Fruit fly (Drosophila melanogaster) whole organism, wandering third instar larva: ENCODE data around the gene robl62A.
A peak's percentile ranks its signal among the peaks of the same experiment; 100 is the strongest.

Source experiments
- CG9705 ChIP-seq: fragments of 200-800 bp; sonication (Bioruptor generic); optimal IDR thresholded peaks from 2 replicates; lab custom pipeline; 2018; ENCODE audit warnings: missing biosample characterization, mild to moderate bottlenecking, missing genetic modification characterization
- CrebA ChIP-seq: fragments of 200-800 bp; sonication (Bioruptor generic); optimal IDR thresholded peaks from 2 replicates; lab custom pipeline; 2016; ENCODE audit warnings: missing biosample characterization, mild to moderate bottlenecking, missing genetic modification characterization, borderline replicate concordance
- Dfd ChIP-seq: fragments of >200 bp; optimal IDR thresholded peaks from 2 replicates; lab custom pipeline; 2017; ENCODE audit warnings: missing biosample characterization, missing genetic modification characterization
- Dif ChIP-seq: fragments of 200-275, 200-300 bp; sonication (Bioruptor generic); optimal IDR thresholded peaks from 2 replicates; lab custom pipeline; 2018; ENCODE audit warnings: missing biosample characterization, missing genetic modification characterization; ENCODE audit not compliant: partially characterized antibody
- GATAd ChIP-seq: sonication (Bioruptor generic); optimal IDR thresholded peaks from 2 replicates; lab custom pipeline; 2016; ENCODE audit warnings: missing biosample characterization, missing genetic modification characterization
- HLH106 ChIP-seq: fragments of 200-800 bp; optimal IDR thresholded peaks from 3 replicates; lab custom pipeline; 2019; ENCODE audit warnings: missing biosample characterization, mild to moderate bottlenecking, missing genetic modification characterization, moderate library complexity
- Hnf4 ChIP-seq: fragments of 200-800 bp; sonication (Bioruptor generic); optimal IDR thresholded peaks from 2 replicates; lab custom pipeline; 2016; ENCODE audit warnings: missing biosample characterization, mild to moderate bottlenecking, missing genetic modification characterization
- Hr83 ChIP-seq: fragments of 200-300 bp; sonication (Bioruptor generic); optimal IDR thresholded peaks from 2 replicates; lab custom pipeline; 2016; ENCODE audit warnings: missing biosample characterization, mild to moderate bottlenecking, missing genetic modification characterization, moderate library complexity; ENCODE audit not compliant: poor library complexity, severe bottlenecking
- Jra ChIP-seq: sonication (Bioruptor generic); optimal IDR thresholded peaks from 2 replicates; lab custom pipeline; 2016; ENCODE audit warnings: missing biosample characterization, missing genetic modification characterization
- Mio ChIP-seq: sonication (Bioruptor generic); optimal IDR thresholded peaks from 2 replicates; lab custom pipeline; 2016; ENCODE audit warnings: missing biosample characterization, missing genetic modification characterization
- Myc ChIP-seq: fragments of >200 bp; optimal IDR thresholded peaks from 2 replicates; lab custom pipeline; 2017
- N ChIP-seq: fragments of >200 bp; optimal IDR thresholded peaks from 2 replicates; lab custom pipeline; 2018; ENCODE audit warnings: missing biosample characterization, missing external identifiers, missing genetic modification characterization
- Rel ChIP-seq, 2 experiments: fragments of 200-800 bp; sonication (Bioruptor generic) in 1 of 2; optimal IDR thresholded peaks; 2 replicates in 1 of 2; 3 replicates in 1 of 2; lab custom pipeline; 2016 to 2019; ENCODE audit warnings: mild to moderate bottlenecking in 2 of 2, missing biosample characterization in 2 of 2, missing genetic modification characterization in 2 of 2, moderate library complexity in 1 of 2
- Sp1 ChIP-seq: fragments of 200-800 bp; sonication (Bioruptor generic); optimal IDR thresholded peaks from 3 replicates; lab custom pipeline; 2019; ENCODE audit warnings: missing biosample characterization, mild to moderate bottlenecking, missing genetic modification characterization, moderate library complexity
- Vsx2 ChIP-seq: fragments of 200-300, 225-300 bp; sonication (Bioruptor generic); optimal IDR thresholded peaks from 2 replicates; lab custom pipeline; 2018; ENCODE audit warnings: missing biosample characterization, missing genetic modification characterization; ENCODE audit not compliant: partially characterized antibody
- br ChIP-seq: fragments of 200-800 bp; sonication (Bioruptor generic); optimal IDR thresholded peaks from 2 replicates; lab custom pipeline; 2016; ENCODE audit warnings: missing biosample characterization, missing genetic modification characterization
- brk ChIP-seq: fragments of 200-800 bp; sonication (Bioruptor generic); optimal IDR thresholded peaks from 2 replicates; lab custom pipeline; 2016; ENCODE audit warnings: missing biosample characterization, mild to moderate bottlenecking, missing genetic modification characterization
- dsf ChIP-seq: sonication (Bioruptor generic); optimal IDR thresholded peaks from 2 replicates; lab custom pipeline; 2016; ENCODE audit warnings: missing biosample characterization, missing genetic modification characterization, borderline replicate concordance
- foxo ChIP-seq, 2 experiments: fragments of 200-800 bp; sonication (Bioruptor generic); optimal IDR thresholded peaks; 2 replicates in 1 of 2; 3 replicates in 1 of 2; lab custom pipeline; 2016 to 2017; ENCODE audit warnings: missing biosample characterization in 2 of 2, missing genetic modification characterization in 2 of 2
- fru ChIP-seq: fragments of 200-800 bp; sonication (Bioruptor generic); optimal IDR thresholded peaks from 3 replicates; lab custom pipeline; 2016; ENCODE audit warnings: missing biosample characterization, mild to moderate bottlenecking, missing genetic modification characterization
- h ChIP-seq: fragments of 200-800 bp; sonication (Bioruptor generic); optimal IDR thresholded peaks from 3 replicates; lab custom pipeline; 2016; ENCODE audit warnings: missing biosample characterization, mild to moderate bottlenecking, missing genetic modification characterization
- jim ChIP-seq: fragments of 175-275, 200-325 bp; sonication (Bioruptor generic); optimal IDR thresholded peaks from 2 replicates; lab custom pipeline; 2016; ENCODE audit warnings: missing biosample characterization, mild to moderate bottlenecking, missing genetic modification characterization
- lola ChIP-seq: fragments of >200 bp; optimal IDR thresholded peaks from 2 replicates; lab custom pipeline; 2017; ENCODE audit warnings: missing biosample characterization, missing genetic modification characterization
- psq ChIP-seq: fragments of 200-800 bp; sonication (Bioruptor generic); optimal IDR thresholded peaks from 3 replicates; lab custom pipeline; 2017; ENCODE audit warnings: missing biosample characterization, mild to moderate bottlenecking, missing genetic modification characterization, moderate library complexity
- rgr ChIP-seq: fragments of 200-800 bp; sonication (Bioruptor generic); optimal IDR thresholded peaks from 3 replicates; lab custom pipeline; 2016; ENCODE audit warnings: missing biosample characterization, mild to moderate bottlenecking, missing genetic modification characterization
- sage ChIP-seq: fragments of 200-800 bp; sonication (Bioruptor generic); optimal IDR thresholded peaks from 2 replicates; lab custom pipeline; 2016; ENCODE audit warnings: missing biosample characterization, mild to moderate bottlenecking, missing genetic modification characterization
- tai ChIP-seq: sonication (Bioruptor generic); optimal IDR thresholded peaks from 2 replicates; lab custom pipeline; 2016; ENCODE audit warnings: missing biosample characterization, missing genetic modification characterization
- woc ChIP-seq: sonication (Bioruptor generic); optimal IDR thresholded peaks from 2 replicates; lab custom pipeline; 2016; ENCODE audit warnings: missing biosample characterization, mild to moderate bottlenecking, missing genetic modification characterization

Gene robl62A

dm6 chr3L:1484747-1485146 lies 7.3 kb downstream of the robl62A start:
- peak; percentile 7 for TF ChIP-seq HLH106 (tag; lab: Kevin White, UChicago)
- TF ChIP-seq foxo (GFP tag; optimal IDR thresholded peaks at IDR 0.05; lab: Kevin White, UChicago): peak in 1 of 2 experiments; percentile 3
- TF ChIP-seq woc (GFP tag; lab: Kevin White, UChicago): peak; percentile 16
- no peak for TF ChIP-seq Dif
- TF ChIP-seq h: peak; percentile 20

dm6 chr3L:1488592-1489183 lies 11.3 kb downstream of the robl62A start:
- TF ChIP-seq brk (GFP tag; lab: Kevin White, UChicago): no peak
- peak in 1 of 2 experiments; percentile 0 for TF ChIP-seq foxo (GFP tag; optimal IDR thresholded peaks at IDR 0.05; lab: Kevin White, UChicago)
- peak; percentile 0 for TF ChIP-seq psq (GFP tag; lab: Kevin White, UChicago)
- TF ChIP-seq br (GFP tag; lab: Kevin White, UChicago): peak; percentile 17

dm6 chr3L:1489523-1489922 lies 12.1 kb downstream of the robl62A start, which contains the start of gene stet:
Gene stet (minus strand): TSS chr3L:1489547.
- TF ChIP-seq Vsx2 (GFP tag; lab: Kevin White, UChicago): no peak

dm6 chr3L:1495803-1496202 lies 18.4 kb downstream of the robl62A start:
- no peak for TF ChIP-seq tai
- no peak for TF ChIP-seq Sp1
- no peak for TF ChIP-seq Hr83 (GFP tag; lab: Kevin White, UChicago)
- no peak for TF ChIP-seq lola (GFP tag; lab: Kevin White, UChicago)
- no peak for TF ChIP-seq Myc (lab: Kevin White, UChicago)
- no peak for TF ChIP-seq HLH106 (tag; lab: Kevin White, UChicago)
- no peak for TF ChIP-seq Hnf4
- TF ChIP-seq psq (GFP tag; lab: Kevin White, UChicago): no peak
- TF ChIP-seq Jra (GFP tag; lab: Kevin White, UChicago): no peak
- no peak for TF ChIP-seq CG9705 (GFP tag; lab: Kevin White, UChicago)
- TF ChIP-seq Rel (GFP tag; optimal IDR thresholded peaks at IDR 0.05; lab: Kevin White, UChicago): no peak
- no peak for TF ChIP-seq Rel (tag; optimal IDR thresholded peaks at IDR 0.05; lab: Kevin White, UChicago)
- TF ChIP-seq sage (GFP tag; lab: Kevin White, UChicago): no peak
- TF ChIP-seq N (GFP tag; lab: Kevin White, UChicago): no peak
- TF ChIP-seq foxo (GFP tag; optimal IDR thresholded peaks at IDR 0.05; lab: Kevin White, UChicago): no peak
- TF ChIP-seq dsf (GFP tag; lab: Kevin White, UChicago): no peak
- TF ChIP-seq woc (GFP tag; lab: Kevin White, UChicago): no peak
- TF ChIP-seq Dfd: no peak
- no peak for TF ChIP-seq jim (GFP tag; lab: Kevin White, UChicago)

- TF ChIP-seq Vsx2 (GFP tag; lab: Kevin White, UChicago) (no peak), woc (GFP tag; lab: Kevin White, UChicago) (no peak), fru (GFP tag; lab: Kevin White, UChicago) (no peak), Mio (GFP tag; lab: Kevin White, UChicago) (no peak), br (GFP tag; lab: Kevin White, UChicago) (no peak), sage (GFP tag; lab: Kevin White, UChicago) (no peak), HLH106 (tag; lab: Kevin White, UChicago) (no peak), GATAd (GFP tag; lab: Kevin White, UChicago) (no peak), CrebA (GFP tag; lab: Kevin White, UChicago) (no peak), psq (GFP tag; lab: Kevin White, UChicago) (no peak), rgr (GFP tag; lab: Kevin White, UChicago) (no peak)
- TF ChIP-seq, all 38 proteins: peak for 0
Observed at dm6 chr3L:1496408-1496807, 19.0 kb downstream of the robl62A start, which contains the start of gene CG12084. Gene CG12084 (minus strand): TSS chr3L:1496643.
